Fruit fly (Drosophila melanogaster): ENCODE data around the gene CG5895.

CG5895 gene

DNA sequence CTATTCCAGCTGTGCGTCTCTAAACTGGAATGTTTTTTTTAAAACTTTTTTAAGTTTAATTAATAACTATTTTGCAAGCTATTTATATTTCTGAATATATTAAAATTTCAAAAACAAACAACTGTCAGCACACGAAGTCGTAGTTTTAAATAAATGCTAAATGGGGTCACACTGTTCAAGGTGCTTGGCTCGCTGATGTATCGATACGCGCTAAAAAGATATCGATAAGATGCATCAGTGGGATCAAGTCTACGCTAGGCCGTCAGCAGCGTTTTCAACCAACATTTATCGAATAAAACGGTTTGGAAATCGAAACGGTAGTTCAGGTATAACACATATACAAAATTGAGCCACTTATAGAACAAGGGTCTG lies 15.6 kb downstream of the CG5895 start, which contains the start of gene Diap1 (continued):
- TF ChIP-seq CG9932 (GFP tag; IDR thresholded peaks at IDR 0.05) (peak; percentile 45), mld (GFP tag; IDR thresholded peaks at IDR 0.05; ENCODE audit: partially characterized antibody) (peak; percentile 67; the same call in 2 of the 3 replicates), Ada2b (GFP tag; IDR thresholded peaks at IDR 0.05) (no peak), Bteb2 (GFP tag; optimal IDR thresholded peaks at IDR 0.05) (no peak), Scr (GFP tag; IDR thresholded peaks at IDR 0.05; ENCODE audit: partially characterized antibody) (peak; percentile 86), CG3995 (GFP tag; optimal IDR thresholded peaks at IDR 0.05) (no peak), exex (tag; optimal IDR thresholded peaks at IDR 0.05) (no peak), gsb-n (tag; optimal IDR thresholded peaks at IDR 0.05) (no peak), CG9215 (GFP tag; IDR thresholded peaks at IDR 0.05) (peak; percentile 21; the same call in 1 of the 2 replicates), CG9817 (tag; optimal IDR thresholded peaks at IDR 0.05) (peak; percentile 17), CG8478 (optimal IDR thresholded peaks at IDR 0.05) (no peak), cad (GFP tag; optimal IDR thresholded peaks at IDR 0.05) (no peak), Ets97D (GFP tag; optimal IDR thresholded peaks at IDR 0.05) (peak; percentile 90), knrl (GFP tag; IDR thresholded peaks at IDR 0.05; ENCODE audit: partially characterized antibody) (peak; percentile 88), Ssrp (tag; optimal IDR thresholded peaks at IDR 0.05) (no peak), CG6791 (GFP tag; IDR thresholded peaks at IDR 0.05; ENCODE audit: partially characterized antibody) (peak; percentile 96), chinmo (GFP tag; IDR thresholded peaks at IDR 0.05; ENCODE audit: partially characterized antibody) (peak; percentile 40; the same call in 1 of the 4 replicates), CG13287 (GFP tag; IDR thresholded peaks at IDR 0.05; ENCODE audit: partially characterized antibody) (peak; percentile 94), CG14014 (GFP tag; IDR thresholded peaks at IDR 0.05) (no peak), Stat92E (GFP tag; optimal IDR thresholded peaks at IDR 0.05) (peak in 1 of 3 experiments; percentile 72), amos (GFP tag; IDR thresholded peaks at IDR 0.05; ENCODE audit: partially characterized antibody) (peak; percentile 89; the same call in 1 of the 2 replicates), CG14710 (tag; optimal IDR thresholded peaks at IDR 0.05) (peak; percentile 100), Lhr (GFP tag; optimal IDR thresholded peaks at IDR 0.05) (peak; percentile 77), lilli (GFP tag; optimal IDR thresholded peaks at IDR 0.05) (peak; percentile 14), Tbp (GFP tag; optimal IDR thresholded peaks at IDR 0.05) (no peak), Opbp (GFP tag; IDR thresholded peaks at IDR 0.05; ENCODE audit: partially characterized antibody) (peak; percentile 81; the same call in 2 of the 3 replicates), Dp (GFP tag; optimal IDR thresholded peaks at IDR 0.05) (peak; percentile 85), CG13894 (tag; optimal IDR thresholded peaks at IDR 0.05) (no peak), CG3847 (GFP tag; IDR thresholded peaks at IDR 0.05) (0 out of 2 replicates have a peak, but pooled peaks have one; percentile 26), sna (GFP tag; IDR thresholded peaks at IDR 0.05; ENCODE audit: partially characterized antibody) (peak; percentile 91), en (GFP tag; optimal IDR thresholded peaks at IDR 0.05) (no peak), Med (GFP tag) (peak; percentile 84), sisA (GFP tag; IDR thresholded peaks at IDR 0.05) (no peak), CG9797 (GFP tag; optimal IDR thresholded peaks at IDR 0.05) (peak; percentile 62), CG14441 (GFP tag; IDR thresholded peaks at IDR 0.05) (no peak; the same call in 1 of the 2 replicates), CG43689 (GFP tag; IDR thresholded peaks at IDR 0.05) (no peak), CG7357 (GFP tag; IDR thresholded peaks at IDR 0.05) (no peak), prd (optimal IDR thresholded peaks at IDR 0.05) (no peak), prd (GFP tag; IDR thresholded peaks at IDR 0.05) (0 out of 3 replicates have a peak, but pooled peaks have one; percentile 17), MBD-R2 (GFP tag; IDR thresholded peaks at IDR 0.05) (no peak), hkb (optimal IDR thresholded peaks at IDR 0.05) (peak; percentile 52), hkb (GFP tag; IDR thresholded peaks at IDR 0.05) (no peak), BEAF-32 (GFP tag; optimal IDR thresholded peaks at IDR 0.05) (peak; percentile 89), Myb (GFP tag; optimal IDR thresholded peaks at IDR 0.05) (peak; percentile 79), CG11085 (GFP tag; IDR thresholded peaks at IDR 0.05) (no peak), Doc3 (GFP tag; IDR thresholded peaks at IDR 0.05; ENCODE audit: partially characterized antibody) (peak; percentile 85), CG33213 (GFP tag; optimal IDR thresholded peaks at IDR 0.05) (peak; percentile 41), CG42726 (GFP tag; IDR thresholded peaks at IDR 0.05; ENCODE audit: partially characterized antibody) (peak; percentile 91), CG16863 (GFP tag; optimal IDR thresholded peaks at IDR 0.05) (no peak), insv (GFP tag; optimal IDR thresholded peaks at IDR 0.05) (no peak)
